Worm (Caenorhabditis elegans): ENCODE measurements around the gene tbb-4.

The tbb-4 gene

DNA sequence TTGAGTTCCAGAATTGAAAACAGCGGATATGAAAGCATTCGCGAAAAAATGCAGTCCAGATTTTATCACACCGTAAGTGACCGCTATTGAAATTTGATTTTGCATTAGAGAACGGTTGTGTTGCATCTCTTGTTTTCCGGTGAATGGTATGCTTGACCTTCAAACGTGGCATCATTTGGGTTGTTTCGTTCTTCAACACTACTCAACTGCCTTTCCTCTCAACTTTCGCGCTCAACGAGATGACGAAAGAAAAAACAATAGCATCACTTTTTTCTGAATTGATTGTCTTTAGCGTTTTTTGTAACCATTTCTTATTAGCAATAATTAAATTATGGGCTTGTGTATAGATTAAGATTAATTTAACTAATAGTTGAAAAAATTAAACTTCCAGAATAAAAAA, 34.2 kb downstream of the tbb-4 start:
- TF ChIP-seq sma-3 (GFP tag; optimal IDR thresholded peaks at IDR 0.05) (no peak), crh-2 (tag; optimal IDR thresholded peaks at IDR 0.05) (peak; percentile 39), unc-62 (GFP tag; optimal IDR thresholded peaks at IDR 0.05) (no peak), ceh-16 (tag; optimal IDR thresholded peaks at IDR 0.05) (no peak), Y55F3AM.14 (GFP tag; optimal IDR thresholded peaks at IDR 0.05) (no peak), nhr-23 (tag; optimal IDR thresholded peaks at IDR 0.05) (no peak), aly-2 (tag; optimal IDR thresholded peaks at IDR 0.05) (no peak), nhr-129 (tag; optimal IDR thresholded peaks at IDR 0.05) (no peak)

DNA sequence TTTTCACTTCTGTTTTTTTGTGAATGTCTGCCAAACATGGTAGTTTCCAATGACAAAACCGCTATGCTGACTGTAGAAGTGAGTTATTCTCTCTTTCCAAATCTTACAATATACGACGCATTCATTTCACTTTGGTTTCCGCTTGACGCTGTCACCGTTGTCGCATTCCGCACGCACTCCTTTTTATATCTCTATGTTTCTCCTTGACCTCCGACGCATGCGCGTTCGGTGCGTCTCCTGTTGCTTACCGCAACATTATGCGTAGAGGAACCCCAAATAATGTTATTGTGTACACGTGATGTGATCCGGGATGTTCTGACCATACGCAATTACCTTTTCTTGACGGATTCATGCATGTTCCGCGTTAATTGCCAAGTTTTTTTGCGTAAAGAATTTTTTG, 34.7 kb downstream of the tbb-4 start:
- TF ChIP-seq egl-27 (tag; optimal IDR thresholded peaks at IDR 0.05) = no peak
- TF ChIP-seq zag-1 (tag; optimal IDR thresholded peaks at IDR 0.05) = no peak
- no peak for TF ChIP-seq ZK546.5 (tag; optimal IDR thresholded peaks at IDR 0.05)
- no peak for TF ChIP-seq ztf-4 (tag; optimal IDR thresholded peaks at IDR 0.05)
- TF ChIP-seq ztf-1 (GFP tag; conservative IDR thresholded peaks at IDR 0.05) = no peak
- no peak for TF ChIP-seq ceh-16 (tag; optimal IDR thresholded peaks at IDR 0.05)
- no peak for TF ChIP-seq lin-39 (tag; optimal IDR thresholded peaks at IDR 0.05)
- peak; percentile 38 for TF ChIP-seq nhr-25 (tag; optimal IDR thresholded peaks at IDR 0.05)
- TF ChIP-seq elt-3 (tag; optimal IDR thresholded peaks at IDR 0.05) = no peak
- TF ChIP-seq fos-1 (tag; optimal IDR thresholded peaks at IDR 0.05) = no peak
- no peak for TF ChIP-seq nhr-237 (tag; optimal IDR thresholded peaks at IDR 0.05)
- TF ChIP-seq nhr-21 (tag; optimal IDR thresholded peaks at IDR 0.05) = peak; percentile 66
- no peak for TF ChIP-seq ceh-82 (tag; optimal IDR thresholded peaks at IDR 0.05)
- TF ChIP-seq blmp-1 (tag; optimal IDR thresholded peaks at IDR 0.05; ENCODE audit: insufficient read depth) = peak; percentile 38
- no peak for TF ChIP-seq lin-11 (tag; optimal IDR thresholded peaks at IDR 0.05)
- no peak for TF ChIP-seq unc-39 (tag; optimal IDR thresholded peaks at IDR 0.05)
- no peak for TF ChIP-seq peb-1 (tag; optimal IDR thresholded peaks at IDR 0.05)
- TF ChIP-seq alr-1 (tag; optimal IDR thresholded peaks at IDR 0.05) = no peak
- peak in 1 of 2 experiments; percentile 0 for TF ChIP-seq mdl-1 (tag; optimal IDR thresholded peaks at IDR 0.05)
- TF ChIP-seq sma-3 (GFP tag; optimal IDR thresholded peaks at IDR 0.05) = peak; percentile 19
- no peak for TF ChIP-seq unc-55 (GFP tag; optimal IDR thresholded peaks at IDR 0.05)
- no peak for TF ChIP-seq F13H6.1 (tag; optimal IDR thresholded peaks at IDR 0.05)
- TF ChIP-seq mab-5 (tag; optimal IDR thresholded peaks at IDR 0.05) = no peak
- no peak for TF ChIP-seq C34F6.9 (tag; optimal IDR thresholded peaks at IDR 0.05)

ce11 chrX:9397401-9397800, 39.3 kb downstream of the tbb-4 start, which contains the start of gene fln-2:
TSS of gene fln-2 (plus strand) at chrX:9397701.
- TF ChIP-seq lin-11 (tag; optimal IDR thresholded peaks at IDR 0.05) (no peak), ztf-11 (tag; optimal IDR thresholded peaks at IDR 0.05) (no peak), Y55F3AM.14 (GFP tag; optimal IDR thresholded peaks at IDR 0.05) (no peak), skn-1 (tag; optimal IDR thresholded peaks at IDR 0.05) (no peak), lin-39 (tag; optimal IDR thresholded peaks at IDR 0.05) (no peak), mdl-1 (tag; optimal IDR thresholded peaks at IDR 0.05) (no peak), nhr-77 (tag; optimal IDR thresholded peaks at IDR 0.05) (no peak), R02D3.7 (tag; optimal IDR thresholded peaks at IDR 0.05) (no peak), gmeb-1 (tag; optimal IDR thresholded peaks at IDR 0.05) (no peak), nhr-237 (tag; optimal IDR thresholded peaks at IDR 0.05) (no peak), nhr-6 (tag; optimal IDR thresholded peaks at IDR 0.05) (no peak)

- TF ChIP-seq mab-5 (tag; optimal IDR thresholded peaks at IDR 0.05) (no peak), nhr-237 (tag; optimal IDR thresholded peaks at IDR 0.05) (no peak), ama-1 (optimal IDR thresholded peaks at IDR 0.05) (no peak), nhr-77 (tag; optimal IDR thresholded peaks at IDR 0.05) (no peak), egl-27 (tag; optimal IDR thresholded peaks at IDR 0.05) (no peak), ceh-16 (tag; optimal IDR thresholded peaks at IDR 0.05) (no peak), ztf-11 (tag; optimal IDR thresholded peaks at IDR 0.05) (no peak), nhr-11 (tag; optimal IDR thresholded peaks at IDR 0.05) (no peak), lin-13 (GFP tag; optimal IDR thresholded peaks at IDR 0.05) (no peak), ztf-4 (tag; optimal IDR thresholded peaks at IDR 0.05) (no peak), F13H6.1 (tag; optimal IDR thresholded peaks at IDR 0.05) (no peak), Y55F3AM.14 (GFP tag; optimal IDR thresholded peaks at IDR 0.05) (no peak), fos-1 (tag; optimal IDR thresholded peaks at IDR 0.05) (no peak), dmd-4 (tag; optimal IDR thresholded peaks at IDR 0.05) (no peak), ztf-1 (GFP tag; conservative IDR thresholded peaks at IDR 0.05) (no peak)
Measured at ce11 chrX:9393750-9394149, 42.9 kb downstream of the tbb-4 start, which contains the start of gene C23F12.9. TSS of gene C23F12.9 (plus strand) at chrX:9394050.
